Worm (Caenorhabditis elegans): Measurements from ENCODE around the gene srbc-70.

DNA sequence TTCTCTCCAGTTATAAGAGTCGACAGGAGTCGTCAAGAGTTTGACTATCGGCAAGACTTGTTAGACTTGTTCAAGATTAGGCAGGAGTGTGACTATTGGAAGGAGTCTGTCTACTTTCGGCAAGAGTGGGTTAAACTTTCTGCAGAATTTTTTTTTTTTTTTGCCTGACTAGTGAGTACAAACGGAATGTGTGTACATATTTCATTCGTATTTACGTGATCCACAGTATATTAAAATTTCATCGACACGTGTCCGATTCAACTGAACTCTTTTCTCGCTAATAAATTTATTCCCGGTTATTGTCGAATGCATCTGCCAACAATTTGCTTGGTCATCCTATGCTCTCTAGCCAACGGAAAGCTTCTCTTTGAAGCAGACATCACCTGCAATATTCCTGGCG, 44.4 kb upstream of the srbc-70 start, which contains the start of gene F36A4.1:
- TF ChIP-seq ama-1 (optimal IDR thresholded peaks at IDR 0.05) (no peak), snpc-4 (tag; optimal IDR thresholded peaks at IDR 0.05) (no peak), aly-2 (tag; optimal IDR thresholded peaks at IDR 0.05) (no peak), unc-39 (tag; optimal IDR thresholded peaks at IDR 0.05) (no peak), unc-62 (GFP tag; optimal IDR thresholded peaks at IDR 0.05) (no peak), elt-1 (tag; optimal IDR thresholded peaks at IDR 0.05) (no peak), lsy-2 (tag; optimal IDR thresholded peaks at IDR 0.05) (no peak), lin-13 (GFP tag; optimal IDR thresholded peaks at IDR 0.05) (no peak), nhr-237 (tag; optimal IDR thresholded peaks at IDR 0.05) (no peak), lin-39 (tag; optimal IDR thresholded peaks at IDR 0.05) (no peak), mdl-1 (tag; optimal IDR thresholded peaks at IDR 0.05) (no peak), dmd-4 (tag; optimal IDR thresholded peaks at IDR 0.05) (no peak)
